Worm (Caenorhabditis elegans): ENCODE data around the gene Y43F8C.3.

Y43F8C.3 gene

DNA sequence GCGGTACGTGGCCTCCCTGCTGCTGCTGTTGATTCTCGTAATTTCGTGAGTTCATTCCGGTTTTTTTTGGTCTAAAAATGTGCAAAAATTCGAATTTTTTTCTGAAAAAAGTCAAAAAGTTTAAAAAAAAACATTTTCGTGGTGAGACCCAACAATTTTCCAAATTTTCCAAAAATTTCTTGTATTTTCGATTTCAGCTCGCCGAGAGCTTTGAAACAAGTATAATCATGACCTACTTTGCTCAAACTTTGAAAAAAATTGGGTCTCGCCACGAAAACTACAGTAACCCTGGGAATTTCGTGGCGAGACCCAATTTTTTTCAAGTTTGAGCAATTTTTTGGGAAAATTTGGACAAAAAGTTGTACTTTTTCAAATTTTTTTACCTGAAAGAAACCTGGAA is 18.4 kb upstream of the Y43F8C.3 start, which contains the start of gene Y43F8C.6:
Gene Y43F8C.6, minus strand, starts transcription at position 101 of the 400 bp plus-strand sequence.
- TF ChIP-seq F33H1.4 (GFP tag; IDR thresholded peaks at IDR 0.05): peak; percentile 46
- no peak for TF ChIP-seq madf-8 (GFP tag; conservative IDR thresholded peaks at IDR 0.05)
- no peak for TF ChIP-seq let-526 (GFP tag; IDR thresholded peaks at IDR 0.05)
- no peak for TF ChIP-seq nhr-120 (GFP tag; IDR thresholded peaks at IDR 0.05)

DNA sequence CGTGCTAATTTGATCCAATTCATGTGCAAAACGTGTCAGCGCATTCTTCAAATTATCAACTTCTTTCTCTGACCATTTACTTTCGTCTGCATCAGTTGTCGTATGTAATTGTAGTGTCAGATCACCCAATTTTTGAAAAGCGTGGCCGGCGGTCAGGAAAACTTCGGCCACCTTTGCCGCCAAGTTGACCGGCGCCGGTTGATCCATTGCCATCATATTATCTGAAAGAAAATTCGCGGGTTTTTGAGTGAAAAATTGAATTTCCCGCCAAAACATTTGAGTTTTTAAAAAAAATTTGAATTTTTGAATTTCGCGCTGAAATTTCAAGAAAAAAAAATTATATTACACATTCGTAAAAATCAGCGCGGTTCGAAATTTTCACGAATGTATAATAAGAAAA is 15.5 kb upstream of the Y43F8C.3 start:
- 0 out of 2 replicates have a peak, but pooled peaks have one; percentile 43 for TF ChIP-seq ceh-58 (GFP tag; IDR thresholded peaks at IDR 0.05)
- TF ChIP-seq madf-6 (GFP tag; IDR thresholded peaks at IDR 0.05): no peak

DNA sequence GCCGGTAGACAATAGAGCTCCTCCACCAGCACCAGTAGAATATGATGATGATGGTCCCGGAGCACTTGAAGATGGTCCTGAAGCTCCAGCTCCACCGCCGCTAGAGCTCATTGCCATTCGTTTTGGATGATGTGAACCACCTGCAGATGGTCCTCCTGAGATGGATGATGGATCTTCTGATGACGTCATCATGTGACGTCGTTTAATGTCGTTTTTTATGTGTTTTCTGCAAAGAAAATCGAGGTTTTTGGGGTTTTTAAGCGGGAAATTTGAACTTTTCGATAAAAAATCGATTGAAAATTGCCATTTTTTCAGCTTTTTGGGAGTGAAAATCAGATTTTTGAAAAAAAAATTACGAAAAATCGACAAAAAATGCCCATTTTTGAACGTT is 13.8 kb upstream of the Y43F8C.3 start:
- TF ChIP-seq F39B2.1 (GFP tag; IDR thresholded peaks at IDR 0.05) (peak; percentile 36; the same call in 1 of the 2 replicates), rec-8 (tag; optimal IDR thresholded peaks at IDR 0.05) (no peak)

DNA sequence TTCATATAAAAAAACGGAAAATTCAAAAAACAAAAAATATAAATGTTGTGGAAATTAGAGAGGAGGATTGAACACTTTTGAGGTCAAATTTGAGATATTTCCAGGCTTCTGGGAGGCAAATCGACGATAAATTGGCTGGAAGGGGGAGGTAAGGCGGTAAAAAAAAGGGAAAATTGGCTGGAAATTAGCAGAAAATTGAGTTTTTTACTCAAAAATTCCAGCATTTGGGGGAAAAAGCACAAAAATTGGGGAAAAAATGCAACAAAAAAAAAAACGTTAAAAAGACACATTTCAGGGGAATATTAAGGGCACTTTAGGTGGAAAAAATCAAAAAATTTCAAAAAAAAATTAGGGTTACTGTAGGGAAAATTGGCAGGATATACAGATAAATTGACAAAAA is 11.8 kb upstream of the Y43F8C.3 start:
- TF ChIP-seq B0019.2 (GFP tag; conservative IDR thresholded peaks at IDR 0.05) (no peak), C17E4.6 (GFP tag; IDR thresholded peaks at IDR 0.05) (no peak), sptf-2 (GFP tag; optimal IDR thresholded peaks at IDR 0.05) (no peak), F22D6.2 (tag; optimal IDR thresholded peaks at IDR 0.05) (no peak), mxl-1 (tag; optimal IDR thresholded peaks at IDR 0.05) (no peak), lin-54 (GFP tag; optimal IDR thresholded peaks at IDR 0.05) (no peak)

DNA sequence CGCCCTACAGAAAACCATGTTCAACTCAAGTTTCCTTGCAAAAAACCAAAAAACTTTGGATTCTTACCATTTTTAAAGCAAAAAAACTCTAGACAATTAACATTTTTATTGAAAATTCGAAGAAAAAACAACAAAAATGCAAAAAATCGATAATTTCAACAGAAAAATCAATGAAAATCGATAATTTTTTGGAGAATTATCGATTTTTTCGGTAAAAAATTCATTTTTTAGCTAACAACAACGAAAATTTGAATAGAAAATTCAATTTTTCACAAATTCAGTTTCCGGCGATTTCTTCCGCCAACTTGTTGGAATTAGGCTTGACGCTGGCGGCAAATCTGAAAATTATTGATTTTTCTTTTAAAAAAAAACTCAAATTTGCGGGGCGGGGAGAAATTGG is 10.5 kb upstream of the Y43F8C.3 start:
- TF ChIP-seq bed-1 (GFP tag; IDR thresholded peaks at IDR 0.05): 0 out of 2 replicates have a peak, but pooled peaks have one; percentile 39
- TF ChIP-seq F49E8.2 (tag; optimal IDR thresholded peaks at IDR 0.05; ENCODE audit: insufficient read depth): no peak

DNA sequence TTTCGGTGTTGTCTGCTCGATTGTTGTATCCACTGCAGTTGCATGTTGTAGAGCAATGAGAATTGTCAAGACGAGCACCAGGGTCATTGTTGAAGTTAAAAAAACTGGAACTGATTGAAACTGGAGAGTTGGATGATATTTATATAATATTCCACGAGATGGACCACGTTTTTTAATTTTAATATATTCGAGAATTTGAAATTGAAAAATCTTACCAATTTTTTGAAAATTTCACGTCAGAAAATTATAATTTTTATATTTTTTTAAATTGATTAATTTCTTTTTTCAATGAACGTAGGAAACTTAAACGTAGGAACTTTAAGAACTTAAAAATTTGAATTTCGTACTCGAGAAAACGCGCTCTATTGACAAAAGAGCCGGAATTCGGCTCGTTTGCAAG is 10.1 kb upstream of the Y43F8C.3 start, which contains the start of gene Y43F8C.5:
Gene Y43F8C.5, minus strand, starts transcription at position 101 of the 400 bp plus-strand sequence.
- TF ChIP-seq lin-35 (GFP tag; optimal IDR thresholded peaks at IDR 0.05) (no peak), ztf-26 (tag; optimal IDR thresholded peaks at IDR 0.05) (no peak), cebp-2 (GFP tag; IDR thresholded peaks at IDR 0.05) (0 out of 2 replicates have a peak, but pooled peaks have one; percentile 33), lag-1 (GFP tag; IDR thresholded peaks at IDR 0.05) (no peak), hlh-12 (tag; optimal IDR thresholded peaks at IDR 0.05) (no peak), rpc-1 (optimal IDR thresholded peaks at IDR 0.05) (no peak), rpc-1 (tag; optimal IDR thresholded peaks at IDR 0.05) (no peak)

DNA sequence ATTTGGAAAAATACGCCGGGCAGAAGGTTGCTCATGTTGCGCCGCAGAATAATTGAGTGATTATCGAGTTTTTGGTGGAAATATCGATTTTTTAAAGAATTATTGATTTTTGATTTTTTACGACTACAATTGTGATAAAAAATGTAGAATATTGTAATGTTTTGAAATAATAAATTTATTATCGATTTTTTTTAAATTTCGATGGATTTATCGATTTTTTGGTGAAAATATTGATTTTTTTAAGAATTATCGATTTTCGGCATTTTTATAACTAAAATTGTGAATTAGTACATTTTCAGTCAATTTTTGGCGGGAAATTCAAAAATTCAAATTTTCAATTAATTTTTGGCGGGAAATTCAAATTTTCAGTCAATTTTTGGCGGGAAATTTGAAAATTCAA is 8.1 kb upstream of the Y43F8C.3 start:
- TF ChIP-seq lin-40 (tag; optimal IDR thresholded peaks at IDR 0.05) (no peak), snpc-4 (GFP tag; optimal IDR thresholded peaks at IDR 0.05) (no peak), snpc-4 (tag; optimal IDR thresholded peaks at IDR 0.05) (no peak), pbrm-1 (GFP tag; IDR thresholded peaks at IDR 0.05) (no peak), xnd-1 (tag; optimal IDR thresholded peaks at IDR 0.05) (no peak), attf-5 (GFP tag; optimal IDR thresholded peaks at IDR 0.05) (no peak)
